Fruit fly (Drosophila melanogaster) whole organism, wandering third instar larva: Measurements from ENCODE around the gene CG32537.

Experiments
- Dfd ChIP-seq: fragments of >200 bp; optimal IDR thresholded peaks from 2 replicates; lab custom pipeline; 2017; ENCODE audit warnings: missing biosample characterization, missing genetic modification characterization
- ey ChIP-seq: fragments of 200-800 bp; sonication (Bioruptor generic); optimal IDR thresholded peaks from 2 replicates; lab custom pipeline; 2016; ENCODE audit warnings: missing biosample characterization, missing genetic modification characterization

DNA sequence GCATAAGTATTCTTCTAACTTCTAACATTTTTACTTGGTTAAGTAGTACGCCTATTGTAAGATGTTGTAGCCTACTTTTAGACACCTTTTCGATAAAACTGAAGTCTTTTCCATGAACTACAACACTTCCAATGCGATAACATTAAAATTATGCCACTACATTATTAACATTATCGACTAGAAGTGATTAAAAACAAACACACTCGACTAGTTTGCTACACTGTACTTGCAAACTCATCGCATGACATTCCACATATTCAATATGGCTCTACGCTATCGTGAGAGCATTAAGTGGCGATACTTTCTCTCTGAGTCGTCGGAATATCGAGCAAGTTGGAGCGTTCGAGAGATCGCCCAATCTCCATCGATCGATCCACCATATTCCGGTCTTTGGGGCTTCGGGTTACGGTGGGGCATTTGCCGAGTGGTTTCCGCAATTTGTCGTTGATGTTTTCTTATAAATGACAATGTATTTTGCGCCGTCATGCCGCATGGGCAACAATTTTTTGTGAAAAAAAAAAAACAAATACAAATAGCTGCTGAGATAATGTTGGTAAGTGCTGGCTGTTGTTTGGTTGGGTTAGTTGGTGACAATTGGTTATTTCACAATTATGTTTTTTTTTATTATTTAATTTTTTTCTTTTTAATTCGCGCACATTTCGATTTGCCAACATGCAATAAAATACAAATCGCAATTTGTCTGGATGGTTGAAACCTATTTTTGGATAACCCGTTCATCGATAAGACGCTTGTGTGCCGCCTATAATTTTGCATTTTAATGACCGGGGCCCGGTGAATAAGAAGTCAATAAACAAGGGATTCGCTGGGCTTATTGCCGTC, 39.3 kb upstream of the CG32537 start:
- TF ChIP-seq ey (GFP tag; lab: Kevin White, UChicago) (no peak), Dfd (no peak)
